Fruit fly (Drosophila melanogaster): ENCODE measurements around the gene CG14073.
A peak's percentile ranks its signal among the peaks of the same experiment; 100 is the strongest.

The CG14073 gene

DNA sequence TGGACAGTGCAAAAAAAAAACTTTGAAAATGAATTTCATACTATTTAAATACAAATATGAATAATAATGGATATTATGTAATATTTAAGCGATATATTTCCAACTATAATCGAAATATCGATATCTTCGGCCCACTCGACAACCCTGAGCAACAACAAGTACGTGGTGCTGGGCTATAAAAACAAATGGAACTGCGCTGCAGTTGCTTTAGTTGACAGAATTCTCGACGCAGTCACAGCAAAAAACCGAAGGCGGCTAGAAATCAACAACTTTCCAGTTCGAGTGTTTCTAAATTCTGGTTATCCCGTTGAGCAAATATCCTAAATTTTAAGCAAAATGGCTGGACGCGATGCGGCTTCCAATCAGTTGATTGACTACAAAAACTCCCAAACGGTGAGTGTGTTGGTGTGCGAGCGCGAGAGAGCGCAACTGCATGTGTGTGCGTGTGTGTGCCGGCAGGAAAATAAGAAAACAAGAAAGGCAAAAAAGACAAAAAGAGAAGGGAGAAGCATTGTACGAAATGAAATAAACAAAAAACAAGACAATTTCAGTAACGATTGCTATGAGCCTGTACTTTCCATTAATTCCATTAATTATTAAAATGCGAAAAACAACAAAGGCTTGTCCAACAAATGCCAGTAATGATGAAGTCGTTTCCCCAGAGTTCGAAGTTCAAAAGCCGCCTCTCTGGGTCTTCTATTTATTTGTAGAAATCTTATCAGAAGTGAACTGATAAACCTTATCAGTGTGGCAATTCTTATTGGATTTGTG lies 2.2 kb upstream of the CG14073 start, which contains the start of gene Cat (continued):
- TF ChIP-seq sd (tag; optimal IDR thresholded peaks at IDR 0.05) (peak; percentile 22), lbe (GFP tag; optimal IDR thresholded peaks at IDR 0.05) (peak; percentile 66), pum (GFP tag; optimal IDR thresholded peaks at IDR 0.05) (no peak), kay (GFP tag; optimal IDR thresholded peaks at IDR 0.05) (no peak), CG2116 (GFP tag; optimal IDR thresholded peaks at IDR 0.05) (peak; percentile 50), Hsf (GFP tag; optimal IDR thresholded peaks at IDR 0.05) (peak; percentile 36), D (optimal IDR thresholded peaks at IDR 0.05) (peak; percentile 22), D (GFP tag; optimal IDR thresholded peaks at IDR 0.05) (no peak), CG14667 (GFP tag; IDR thresholded peaks at IDR 0.05) (no peak), yki (optimal IDR thresholded peaks at IDR 0.05) (no peak), ac (GFP tag; optimal IDR thresholded peaks at IDR 0.05) (no peak), Spps (tag; optimal IDR thresholded peaks at IDR 0.05) (no peak), exex (tag; optimal IDR thresholded peaks at IDR 0.05) (peak; percentile 32), ATbp (GFP tag; optimal IDR thresholded peaks at IDR 0.05) (no peak), gce (GFP tag; IDR thresholded peaks at IDR 0.05) (no peak), zen (tag; optimal IDR thresholded peaks at IDR 0.05) (peak; percentile 16), ind (GFP tag; optimal IDR thresholded peaks at IDR 0.05) (peak; percentile 45), CG17359 (tag; optimal IDR thresholded peaks at IDR 0.05) (no peak), CG10366 (GFP tag; IDR thresholded peaks at IDR 0.05) (no peak), Usf (GFP tag; optimal IDR thresholded peaks at IDR 0.05) (no peak), Dip2 (GFP tag; IDR thresholded peaks at IDR 0.05) (no peak), cad (GFP tag; optimal IDR thresholded peaks at IDR 0.05) (peak; percentile 12), CG14050 (GFP tag; IDR thresholded peaks at IDR 0.05) (no peak), Sin3A (optimal IDR thresholded peaks at IDR 0.05) (peak; percentile 1), Sry-δ (GFP tag; optimal IDR thresholded peaks at IDR 0.05) (peak; percentile 48), abd-A (tag; optimal IDR thresholded peaks at IDR 0.05) (no peak), ERR (GFP tag; optimal IDR thresholded peaks at IDR 0.05) (no peak), TFAM (GFP tag; optimal IDR thresholded peaks at IDR 0.05) (no peak), sim (GFP tag; IDR thresholded peaks at IDR 0.05) (no peak), Scr (GFP tag; IDR thresholded peaks at IDR 0.05; ENCODE audit: partially characterized antibody) (peak; percentile 91), HLHmδ (GFP tag; optimal IDR thresholded peaks at IDR 0.05) (no peak), cwo (GFP tag; optimal IDR thresholded peaks at IDR 0.05) (no peak), ap (GFP tag; IDR thresholded peaks at IDR 0.05) (no peak), ewg (GFP tag; optimal IDR thresholded peaks at IDR 0.05) (peak; percentile 10), Max (GFP tag; optimal IDR thresholded peaks at IDR 0.05) (peak; percentile 59), CG15696 (tag; optimal IDR thresholded peaks at IDR 0.05) (peak; percentile 36), CG31365 (tag; optimal IDR thresholded peaks at IDR 0.05) (no peak), MTF-1 (GFP tag; optimal IDR thresholded peaks at IDR 0.05; ENCODE audit: borderline replicate concordance) (no peak), CG7963 (GFP tag; IDR thresholded peaks at IDR 0.05; ENCODE audit: partially characterized antibody) (no peak; the same call in 2 of the 3 replicates), ems (GFP tag; optimal IDR thresholded peaks at IDR 0.05) (peak; percentile 15), row (GFP tag; IDR thresholded peaks at IDR 0.05) (peak; percentile 92), run (tag; optimal IDR thresholded peaks at IDR 0.05) (no peak), CG13775 (GFP tag; optimal IDR thresholded peaks at IDR 0.05) (no peak), Lpt (GFP tag; optimal IDR thresholded peaks at IDR 0.05) (no peak), CG4730 (GFP tag; IDR thresholded peaks at IDR 0.05) (no peak), CG13624 (GFP tag; optimal IDR thresholded peaks at IDR 0.05) (peak; percentile 42), CG31224 (GFP tag; IDR thresholded peaks at IDR 0.05) (no peak), Vsx1 (GFP tag; optimal IDR thresholded peaks at IDR 0.05) (no peak), Rx (GFP tag; IDR thresholded peaks at IDR 0.05) (no peak), CG30020 (tag; optimal IDR thresholded peaks at IDR 0.05) (peak; percentile 35), mirr (GFP tag; optimal IDR thresholded peaks at IDR 0.05) (peak; percentile 46)

Data from whole organism, embryonic.